Worm (Caenorhabditis elegans) whole organism, young adult: ENCODE data around the gene tric-1B.2.

Source experiments
- D2030.7 ChIP-seq: fragments of 200-800 bp; sonication (Bioruptor generic); IDR thresholded peaks from 2 replicates; pipeline ENCODE4 v1.3.6; 2022; ENCODE audit warnings: missing genetic modification reagents, missing genetic modification characterization, missing compliant biosample characterization
- F10E7.11 ChIP-seq: sonication (generic microtip); optimal IDR thresholded peaks from 2 replicates; lab custom pipeline; 2017; ENCODE audit warnings: mild to moderate bottlenecking, missing genetic modification characterization, moderate library complexity, missing compliant biosample characterization
- F57A8.1 ChIP-seq: fragments of 200-800 bp; sonication (Bioruptor generic); optimal IDR thresholded peaks from 2 replicates; lab custom pipeline; 2018; ENCODE audit warnings: mild to moderate bottlenecking, missing genetic modification characterization, moderate library complexity, missing compliant biosample characterization
- K11D2.4 ChIP-seq: fragments of 200-800 bp; sonication (Bioruptor generic); IDR thresholded peaks from 2 replicates; pipeline ENCODE4 v1.3.6; 2022; ENCODE audit warnings: missing genetic modification reagents, missing genetic modification characterization, missing compliant biosample characterization
- Y56A3A.18 ChIP-seq: fragments of 200-800 bp; sonication (Bioruptor generic); IDR thresholded peaks from 2 replicates; pipeline ENCODE4 v1.3.6; 2022; ENCODE audit warnings: missing genetic modification reagents, missing genetic modification characterization, missing compliant biosample characterization
- ZK185.1 ChIP-seq: sonication (generic microtip); optimal IDR thresholded peaks from 2 replicates; lab custom pipeline; 2016; ENCODE audit warnings: mild to moderate bottlenecking, missing genetic modification characterization, missing compliant biosample characterization; ENCODE audit not compliant: poor library complexity, severe bottlenecking
- aptf-2 ChIP-seq: fragments of 200-800 bp; sonication (Bioruptor generic); conservative IDR thresholded peaks from 2 replicates; pipeline ENCODE4 v1.3.6; 2022; ENCODE audit warnings: missing genetic modification reagents, missing genetic modification characterization, missing compliant biosample characterization
- atf-7 ChIP-seq: sonication (generic microtip); optimal IDR thresholded peaks from 2 replicates; lab custom pipeline; 2017; ENCODE audit warnings: mild to moderate bottlenecking, missing genetic modification characterization, missing compliant biosample characterization
- athp-1 ChIP-seq: sonication (generic microtip); optimal IDR thresholded peaks from 2 replicates; lab custom pipeline; 2017; ENCODE audit warnings: mild to moderate bottlenecking, missing genetic modification characterization, missing compliant biosample characterization
- attf-3 ChIP-seq: fragments of 200-800 bp; sonication (Bioruptor generic); conservative IDR thresholded peaks from 2 replicates; pipeline ENCODE4 v1.3.6; 2022; ENCODE audit warnings: missing genetic modification reagents, missing genetic modification characterization, missing compliant biosample characterization
- ccch-3 ChIP-seq: fragments of 200-800 bp; sonication (Bioruptor generic); optimal IDR thresholded peaks from 2 replicates; lab custom pipeline; 2018; ENCODE audit warnings: mild to moderate bottlenecking, missing genetic modification characterization, missing compliant biosample characterization
- cebp-1 ChIP-seq, 2 experiments: fragments of 200-800 bp in 1 of 2; sonication (Bioruptor generic) in 1 of 2; sonication (generic microtip) in 1 of 2; IDR thresholded peaks in 1 of 2; optimal IDR thresholded peaks in 1 of 2; 2 replicates each; pipeline versions ENCODE4 v1.3.6 to Lab custom; 2017 to 2022; ENCODE audit warnings: missing compliant biosample characterization in 2 of 2, missing genetic modification characterization in 2 of 2, mild to moderate bottlenecking in 1 of 2, missing genetic modification reagents in 1 of 2, moderate library complexity in 1 of 2
- ceh-27 ChIP-seq: fragments of 200-800 bp; sonication (Bioruptor generic); optimal IDR thresholded peaks from 2 replicates; lab custom pipeline; 2018; ENCODE audit warnings: mild to moderate bottlenecking, missing genetic modification characterization, moderate library complexity, missing compliant biosample characterization
- ceh-40 ChIP-seq: fragments of 200-800 bp; sonication (Bioruptor generic); IDR thresholded peaks from 2 replicates; pipeline ENCODE4 v1.3.6; 2022; ENCODE audit warnings: missing genetic modification characterization, missing compliant biosample characterization
- die-1 ChIP-seq: sonication (generic microtip); optimal IDR thresholded peaks from 2 replicates; lab custom pipeline; 2016; ENCODE audit warnings: missing genotype, mild to moderate bottlenecking, missing genetic modification characterization, missing compliant biosample characterization
- dox-1 ChIP-seq: fragments of 200-800 bp; sonication (Bioruptor generic); IDR thresholded peaks from 2 replicates; pipeline ENCODE4 v1.3.6; 2022; ENCODE audit warnings: missing genetic modification reagents, missing genetic modification characterization, missing compliant biosample characterization
- dpff-1 ChIP-seq: sonication (generic microtip); optimal IDR thresholded peaks from 2 replicates; lab custom pipeline; 2017; ENCODE audit warnings: mild to moderate bottlenecking, missing genetic modification characterization, missing compliant biosample characterization
- egl-18 ChIP-seq: fragments of 200-800 bp; sonication (Bioruptor generic); IDR thresholded peaks from 2 replicates; pipeline ENCODE4 v1.3.6; 2022; ENCODE audit warnings: missing genetic modification reagents, missing genetic modification characterization, missing compliant biosample characterization
- ets-4 ChIP-seq: fragments of 200-800 bp; sonication (Bioruptor generic); optimal IDR thresholded peaks from 2 replicates; lab custom pipeline; 2018; ENCODE audit warnings: mild to moderate bottlenecking, missing genetic modification characterization, missing compliant biosample characterization
- gei-17 ChIP-seq: fragments of 200-800 bp; sonication (Bioruptor generic); optimal IDR thresholded peaks from 2 replicates; lab custom pipeline; 2018; ENCODE audit warnings: mild to moderate bottlenecking, missing genetic modification characterization, missing compliant biosample characterization
- lag-1 ChIP-seq: fragments of 200-800 bp; sonication (Bioruptor generic); IDR thresholded peaks from 2 replicates; pipeline ENCODE4 v1.3.6; 2022; ENCODE audit warnings: missing genetic modification reagents, missing genetic modification characterization, missing compliant biosample characterization
- lir-1 ChIP-seq: fragments of 200-800 bp; sonication (Bioruptor generic); conservative IDR thresholded peaks from 2 replicates; pipeline ENCODE4 v1.3.6; 2022; ENCODE audit warnings: missing genetic modification reagents, missing genetic modification characterization, missing compliant biosample characterization
- lsl-1 ChIP-seq: fragments of 200-800 bp; sonication (Bioruptor generic); optimal IDR thresholded peaks from 2 replicates; lab custom pipeline; 2018; ENCODE audit warnings: mild to moderate bottlenecking, missing genetic modification characterization, moderate library complexity, missing compliant biosample characterization
- madf-3 ChIP-seq: fragments of 200-800 bp; sonication (Bioruptor generic); IDR thresholded peaks from 2 replicates; pipeline ENCODE4 v1.3.6; 2022; ENCODE audit warnings: missing genetic modification reagents, missing genetic modification characterization, missing compliant biosample characterization
- mel-28 ChIP-seq: sonication (generic microtip); optimal IDR thresholded peaks from 2 replicates; lab custom pipeline; 2016; ENCODE audit warnings: borderline replicate concordance, mild to moderate bottlenecking, missing genetic modification characterization, missing compliant biosample characterization
- mxl-1 ChIP-seq: sonication (generic microtip); optimal IDR thresholded peaks from 2 replicates; lab custom pipeline; 2016; ENCODE audit warnings: missing genetic modification characterization, missing compliant biosample characterization
- repo-1 ChIP-seq: sonication (generic microtip); optimal IDR thresholded peaks from 2 replicates; lab custom pipeline; 2017; ENCODE audit warnings: mild to moderate bottlenecking, missing genetic modification characterization, missing compliant biosample characterization
- rpc-1 ChIP-seq, 2 experiments: fragments of 150-350 bp in 1 of 2; sonication (generic microtip) in 1 of 2; optimal IDR thresholded peaks; 2 replicates each; lab custom pipeline; 2014 to 2018; ENCODE audit warnings: missing biosample characterization in 1 of 2, missing genetic modification characterization in 1 of 2, missing genetic modification reagents in 1 of 2, missing genotype in 1 of 2
- sdz-38 ChIP-seq: sonication (generic microtip); optimal IDR thresholded peaks from 2 replicates; lab custom pipeline; 2016; ENCODE audit warnings: missing genotype, missing genetic modification characterization, missing compliant biosample characterization
- sea-2 ChIP-seq: fragments of 200-800 bp; sonication (Bioruptor generic); IDR thresholded peaks from 2 replicates; pipeline ENCODE4 v1.3.6; 2022; ENCODE audit warnings: missing genetic modification characterization, missing compliant biosample characterization
- snpc-3.4 ChIP-seq: sonication (generic microtip); optimal IDR thresholded peaks from 2 replicates; lab custom pipeline; 2017; ENCODE audit warnings: missing genetic modification characterization, mild to moderate bottlenecking, missing compliant biosample characterization, antibody characterized with exemption, moderate library complexity, missing genotype, missing genetic modification reagents
- somi-1 ChIP-seq: fragments of 200-800 bp; sonication (Bioruptor generic); optimal IDR thresholded peaks from 2 replicates; lab custom pipeline; 2018; ENCODE audit warnings: mild to moderate bottlenecking, missing genetic modification characterization, missing compliant biosample characterization
- unc-130 ChIP-seq: sonication (generic microtip); optimal IDR thresholded peaks from 2 replicates; lab custom pipeline; 2016; ENCODE audit warnings: missing genetic modification reagents, missing genetic modification characterization, missing compliant biosample characterization
- ztf-18 ChIP-seq: sonication (generic microtip); optimal IDR thresholded peaks from 2 replicates; lab custom pipeline; 2016; ENCODE audit warnings: missing genotype, mild to moderate bottlenecking, missing genetic modification characterization, missing compliant biosample characterization
- ztf-22 ChIP-seq: fragments of 200-800 bp; sonication (Bioruptor generic); optimal IDR thresholded peaks from 2 replicates; lab custom pipeline; 2018; ENCODE audit warnings: mild to moderate bottlenecking, missing genetic modification characterization, moderate library complexity, missing compliant biosample characterization
- ztf-26 ChIP-seq: sonication (generic microtip); optimal IDR thresholded peaks from 2 replicates; lab custom pipeline; 2017; ENCODE audit warnings: missing genetic modification characterization, missing compliant biosample characterization
- ztf-28 ChIP-seq: fragments of 200-800 bp; sonication (Bioruptor generic); IDR thresholded peaks from 2 replicates; pipeline ENCODE4 v1.3.6; 2022; ENCODE audit warnings: missing genetic modification reagents, missing genetic modification characterization, missing compliant biosample characterization
- ztf-3 ChIP-seq: fragments of 200-800 bp; sonication (Bioruptor generic); optimal IDR thresholded peaks from 2 replicates; lab custom pipeline; 2018; ENCODE audit warnings: mild to moderate bottlenecking, missing genetic modification characterization, missing compliant biosample characterization

Gene tric-1B.2

DNA sequence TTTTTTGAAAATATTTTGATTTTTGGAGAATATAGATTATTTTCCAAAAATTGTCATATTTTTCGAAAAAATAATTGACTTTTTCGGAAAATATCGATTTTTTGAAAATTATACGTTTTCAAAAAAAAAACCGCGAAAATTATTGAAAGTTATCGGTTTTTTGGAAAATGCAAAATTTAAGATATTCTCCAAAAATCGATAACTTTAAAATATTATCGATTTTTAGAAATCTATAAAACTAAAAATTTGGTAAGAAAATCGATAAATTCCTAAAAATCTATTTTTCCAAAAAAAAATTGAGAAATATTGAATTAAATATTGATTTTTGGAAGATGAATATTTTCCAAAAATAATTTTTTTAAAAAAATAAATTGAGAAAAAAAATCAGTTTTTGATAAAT is 22.1 kb downstream of the tric-1B.2 start:
- TF ChIP-seq F10E7.11 (tag; lab: Kevin White, UChicago) (no peak), ztf-3 (GFP tag; lab: Kevin White, UChicago) (no peak), snpc-3.4 (tag; lab: Kevin White, UChicago) (no peak), ZK185.1 (tag; lab: Kevin White, UChicago) (no peak)

- no peak for TF ChIP-seq snpc-3.4 (tag; lab: Kevin White, UChicago)
- no peak for TF ChIP-seq madf-3 (GFP tag; lab: Robert Waterston, UW)
- no peak for TF ChIP-seq die-1 (tag; lab: Kevin White, UChicago)
- no peak for TF ChIP-seq lag-1 (GFP tag; lab: Robert Waterston, UW)
- TF ChIP-seq Y56A3A.18 (GFP tag; lab: Robert Waterston, UW) = no peak
- TF ChIP-seq lsl-1 (GFP tag; lab: Kevin White, UChicago) = no peak
- TF ChIP-seq ceh-40 = no peak
- no peak for TF ChIP-seq ets-4 (GFP tag; lab: Kevin White, UChicago)
- TF ChIP-seq ztf-18 = no peak
- TF ChIP-seq ztf-3 (GFP tag; lab: Kevin White, UChicago) = no peak
- no peak for TF ChIP-seq ztf-28
- TF ChIP-seq lir-1 (GFP tag; lab: Robert Waterston, UW) = no peak
- no peak for TF ChIP-seq atf-7
- TF ChIP-seq egl-18 = no peak
- TF ChIP-seq K11D2.4 (GFP tag; lab: Robert Waterston, UW) = no peak
- TF ChIP-seq F57A8.1 = no peak
- TF ChIP-seq dox-1 (GFP tag; lab: Robert Waterston, UW) = no peak
Observed at ce11 chrII:12256528-12256927, 22.7 kb downstream of the tric-1B.2 start, which contains the start of gene parn-2. Gene parn-2 (minus strand): TSS chrII:12256628.

DNA sequence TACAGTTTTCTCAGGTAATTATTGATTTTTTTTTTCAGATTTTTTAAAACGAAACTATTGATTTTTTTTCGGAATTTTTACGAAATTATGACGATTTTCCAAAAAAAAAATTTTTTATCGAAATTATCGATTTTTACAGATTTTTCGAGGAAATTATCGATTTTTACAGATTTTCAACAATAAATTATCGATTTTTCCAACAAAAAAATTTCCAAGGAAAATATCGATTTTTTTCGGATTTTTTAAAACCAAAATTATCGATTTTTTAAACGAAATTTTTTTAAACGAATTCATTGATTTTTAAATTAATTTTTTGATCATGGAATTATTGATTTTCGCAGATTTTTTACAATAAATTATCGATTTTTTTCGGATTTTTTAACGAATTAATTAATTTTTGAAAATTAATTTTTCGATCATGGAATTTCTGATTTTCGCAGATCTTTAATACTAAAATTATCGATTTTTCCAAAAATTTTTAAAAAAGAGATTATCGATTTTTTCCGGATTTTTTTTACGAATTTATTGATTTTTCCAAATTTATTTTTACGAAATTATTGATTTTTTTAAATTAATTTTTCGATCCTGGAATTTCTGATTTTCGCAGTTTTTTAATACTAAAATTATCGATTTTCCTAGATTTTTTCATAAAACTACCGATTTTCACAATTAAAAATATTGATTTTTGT is 23.5 kb downstream of the tric-1B.2 start:
- TF ChIP-seq gei-17 (no peak), ztf-22 (GFP tag; lab: Kevin White, UChicago) (no peak), mxl-1 (tag; lab: Kevin White, UChicago) (no peak), D2030.7 (GFP tag; lab: Robert Waterston, UW) (no peak), aptf-2 (GFP tag; lab: Robert Waterston, UW) (no peak), sdz-38 (no peak), ccch-3 (GFP tag; lab: Kevin White, UChicago) (no peak), mel-28 (no peak), dpff-1 (tag; lab: Kevin White, UChicago) (no peak), cebp-1 (GFP tag; IDR thresholded peaks at IDR 0.05; lab: Robert Waterston, UW) (no peak), cebp-1 (tag; optimal IDR thresholded peaks at IDR 0.05; lab: Kevin White, UChicago) (no peak), unc-130 (GFP tag; lab: Kevin White, UChicago) (no peak)

ce11 chrII:12249042-12249441 is 30.1 kb downstream of the tric-1B.2 start, which contains the start of gene tag-276:
Gene tag-276 (minus strand): TSS chrII:12249142.
- TF ChIP-seq somi-1 (GFP tag; lab: Kevin White, UChicago) (no peak), ceh-27 (GFP tag; lab: Kevin White, UChicago) (no peak), attf-3 (no peak), Y56A3A.18 (GFP tag; lab: Robert Waterston, UW) (no peak), rpc-1 (optimal IDR thresholded peaks at IDR 0.05; lab: Kevin White, UChicago) (no peak), rpc-1 (tag; optimal IDR thresholded peaks at IDR 0.05; lab: Kevin White, UChicago) (no peak), athp-1 (tag; lab: Kevin White, UChicago) (no peak), ztf-28 (no peak), sea-2 (GFP tag; lab: Robert Waterston, UW) (no peak), die-1 (tag; lab: Kevin White, UChicago) (no peak), repo-1 (tag; lab: Kevin White, UChicago) (no peak), ztf-26 (tag; lab: Kevin White, UChicago) (no peak)
